Worm (Caenorhabditis elegans) whole organism, L3 larva: ENCODE data around the gene ddn-1.

Experiments
- R02D3.7 ChIP-seq: fragments of 150-350 bp; optimal IDR thresholded peaks from 2 replicates; lab custom pipeline; 2014; ENCODE audit warnings: missing biosample characterization, missing genetic modification characterization
- aly-2 ChIP-seq: fragments of 150-350 bp; optimal IDR thresholded peaks from 2 replicates; lab custom pipeline; 2014; ENCODE audit warnings: missing biosample characterization, missing genetic modification characterization
- ama-1 ChIP-seq: fragments of 150-350 bp; optimal IDR thresholded peaks from 2 replicates; lab custom pipeline; 2018
- ceh-16 ChIP-seq: sonication (generic microtip); optimal IDR thresholded peaks from 2 replicates; lab custom pipeline; 2017; ENCODE audit warnings: missing biosample characterization, missing genetic modification characterization
- ceh-28 ChIP-seq: fragments of 150-350 bp; optimal IDR thresholded peaks from 2 replicates; lab custom pipeline; 2014; ENCODE audit warnings: missing biosample characterization, missing genetic modification reagents, missing genetic modification characterization
- ceh-82 ChIP-seq: fragments of 150-350 bp; optimal IDR thresholded peaks from 2 replicates; lab custom pipeline; 2014; ENCODE audit warnings: missing biosample characterization, missing genetic modification characterization
- egl-27 ChIP-seq: sonication (generic microtip); optimal IDR thresholded peaks from 4 replicates; lab custom pipeline; 2017; ENCODE audit warnings: missing biosample characterization, missing genetic modification reagents, missing genetic modification characterization
- elt-2 ChIP-seq: sonication (generic microtip); optimal IDR thresholded peaks from 2 replicates; lab custom pipeline; 2016; ENCODE audit warnings: missing genetic modification reagents, mild to moderate bottlenecking, missing genetic modification characterization, missing compliant biosample characterization
- fkh-10 ChIP-seq: sonication (generic microtip); optimal IDR thresholded peaks from 2 replicates; lab custom pipeline; 2017; ENCODE audit warnings: missing biosample characterization, missing genetic modification reagents, missing genetic modification characterization
- fos-1 ChIP-seq: fragments of 150-350 bp; optimal IDR thresholded peaks from 2 replicates; lab custom pipeline; 2014; ENCODE audit warnings: missing biosample characterization, missing genetic modification characterization
- hmg-11 ChIP-seq: sonication (generic microtip); optimal IDR thresholded peaks from 2 replicates; lab custom pipeline; 2016; ENCODE audit warnings: missing genetic modification characterization, missing compliant biosample characterization
- jun-1 ChIP-seq: fragments of 150-350 bp; optimal IDR thresholded peaks from 2 replicates; lab custom pipeline; 2014; ENCODE audit warnings: missing biosample characterization, missing genetic modification reagents, missing genetic modification characterization
- lin-15B ChIP-seq: fragments of 150-350 bp; optimal IDR thresholded peaks from 2 replicates; lab custom pipeline; 2014; ENCODE audit warnings: missing biosample characterization, missing genetic modification characterization
- lsy-12 ChIP-seq: sonication (generic microtip); optimal IDR thresholded peaks from 2 replicates; lab custom pipeline; 2016; ENCODE audit warnings: mild to moderate bottlenecking, missing genetic modification characterization, missing compliant biosample characterization
- mdl-1 ChIP-seq: fragments of 150-350 bp; optimal IDR thresholded peaks from 2 replicates; lab custom pipeline; 2014; ENCODE audit warnings: missing biosample characterization, missing genetic modification characterization
- mml-1 ChIP-seq: fragments of 150-350 bp; sonication (generic microtip); optimal IDR thresholded peaks from 3 replicates; lab custom pipeline; 2014; ENCODE audit warnings: missing biosample characterization, missing genetic modification characterization
- nfya-1 ChIP-seq: sonication (generic microtip); optimal IDR thresholded peaks from 2 replicates; lab custom pipeline; 2017; ENCODE audit warnings: missing genetic modification characterization, mild to moderate bottlenecking, missing compliant biosample characterization, antibody characterized with exemption, moderate library complexity; ENCODE audit not compliant: insufficient read depth
- nhr-11 ChIP-seq: fragments of 150-350 bp; optimal IDR thresholded peaks from 2 replicates; lab custom pipeline; 2014; ENCODE audit warnings: missing biosample characterization, missing genetic modification characterization
- nhr-23 ChIP-seq: fragments of 150-350 bp; optimal IDR thresholded peaks from 2 replicates; lab custom pipeline; 2014; ENCODE audit warnings: missing biosample characterization, missing genetic modification reagents, missing genetic modification characterization
- nhr-237 ChIP-seq: fragments of 150-350 bp; optimal IDR thresholded peaks from 2 replicates; lab custom pipeline; 2014; ENCODE audit warnings: missing biosample characterization, missing genetic modification characterization
- nhr-43 ChIP-seq: sonication (generic microtip); optimal IDR thresholded peaks from 2 replicates; lab custom pipeline; 2016; ENCODE audit warnings: mild to moderate bottlenecking, missing genetic modification characterization, missing compliant biosample characterization; ENCODE audit not compliant: poor library complexity, severe bottlenecking
- nhr-67 ChIP-seq: fragments of 150-350 bp; optimal IDR thresholded peaks from 2 replicates; lab custom pipeline; 2014; ENCODE audit warnings: missing biosample characterization, missing genetic modification characterization
- nhr-76 ChIP-seq: fragments of 150-350 bp; sonication (generic microtip); optimal IDR thresholded peaks from 5 replicates; lab custom pipeline; 2014; ENCODE audit warnings: missing biosample characterization, missing genetic modification characterization
- pqm-1 ChIP-seq: fragments of 150-350 bp; optimal IDR thresholded peaks from 2 replicates; lab custom pipeline; 2017; ENCODE audit warnings: missing biosample characterization, missing genetic modification characterization, inconsistent platforms
- skn-1 ChIP-seq: fragments of 150-350 bp; optimal IDR thresholded peaks from 2 replicates; lab custom pipeline; 2014; ENCODE audit warnings: missing biosample characterization, missing genetic modification characterization
- snpc-4 ChIP-seq: fragments of 150-350 bp; optimal IDR thresholded peaks from 2 replicates; lab custom pipeline; 2014; ENCODE audit warnings: missing biosample characterization, missing genetic modification characterization
- tbx-2 ChIP-seq: sonication (generic microtip); optimal IDR thresholded peaks from 2 replicates; lab custom pipeline; 2016; ENCODE audit warnings: mild to moderate bottlenecking, missing genetic modification characterization, missing compliant biosample characterization
- unc-39 ChIP-seq: sonication (generic microtip); optimal IDR thresholded peaks from 4 replicates; lab custom pipeline; 2017; ENCODE audit warnings: missing biosample characterization, missing genetic modification characterization
- unc-62 ChIP-seq: fragments of 150-350 bp; sonication (generic microtip); optimal IDR thresholded peaks from 4 replicates; lab custom pipeline; 2014; ENCODE audit warnings: missing biosample characterization, missing genetic modification reagents, missing genetic modification characterization
- zag-1 ChIP-seq: fragments of 150-350 bp; optimal IDR thresholded peaks from 2 replicates; lab custom pipeline; 2014; ENCODE audit warnings: missing biosample characterization, missing genetic modification characterization
- ztf-11 ChIP-seq: fragments of 150-350 bp; optimal IDR thresholded peaks from 2 replicates; lab custom pipeline; 2014; ENCODE audit warnings: missing biosample characterization, missing genetic modification characterization
- ztf-4 ChIP-seq: fragments of 150-350 bp; optimal IDR thresholded peaks from 2 replicates; lab custom pipeline; 2014; ENCODE audit warnings: missing biosample characterization, missing genetic modification characterization

The ddn-1 gene

DNA sequence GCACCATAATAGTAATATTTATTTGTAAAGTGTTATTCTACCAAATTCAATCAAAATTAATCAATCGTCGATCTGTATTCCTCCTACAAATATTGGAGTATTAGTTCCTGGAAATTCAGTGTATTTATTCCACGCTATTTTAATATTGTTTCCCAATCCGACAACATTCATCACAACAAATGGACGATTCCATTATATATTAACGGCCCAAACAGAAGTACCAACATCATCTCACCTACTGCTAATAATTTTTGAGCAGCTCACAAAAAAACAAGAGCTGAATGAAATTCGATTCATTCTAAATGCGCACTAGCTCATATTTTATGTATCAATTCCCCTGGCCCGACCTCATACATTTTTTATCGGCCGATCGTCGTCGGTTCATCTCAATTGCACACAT lies 6.7 kb upstream of the ddn-1 start:
- no peak for TF ChIP-seq ztf-11 (tag; lab: Kevin White, UChicago)
- TF ChIP-seq lin-15B: no peak
- TF ChIP-seq nhr-11 (tag; lab: Kevin White, UChicago): no peak
- TF ChIP-seq nfya-1 (tag; lab: Kevin White, UChicago): no peak
- TF ChIP-seq nhr-23: no peak
- no peak for TF ChIP-seq aly-2
- no peak for TF ChIP-seq nhr-237
- TF ChIP-seq zag-1: no peak
- no peak for TF ChIP-seq skn-1 (tag; lab: Kevin White, UChicago)
- TF ChIP-seq pqm-1 (tag; lab: Kevin White, UChicago): no peak

DNA sequence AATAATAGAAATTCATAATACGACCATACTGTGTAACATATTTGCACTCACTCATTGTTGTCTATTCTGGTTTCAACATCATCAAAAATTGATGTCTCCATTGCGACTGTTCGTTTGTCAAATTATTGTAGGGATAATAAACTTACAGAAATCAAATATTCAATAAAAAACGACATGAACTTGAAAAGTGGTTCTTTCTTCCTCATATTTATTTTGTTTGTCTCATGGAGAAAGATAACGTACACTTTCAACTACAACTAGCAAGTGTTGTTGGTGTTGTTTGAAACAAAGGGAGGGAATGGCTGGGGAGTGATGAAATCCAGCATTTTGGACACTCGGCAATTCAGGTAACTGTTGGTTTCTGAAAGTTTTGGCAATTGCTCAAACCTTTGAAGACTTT lies 5.6 kb upstream of the ddn-1 start, which contains the start of gene B0507.9:
TSS of gene B0507.9 (minus strand) at position 101 of the 400 bp plus-strand sequence.
- TF ChIP-seq unc-62: no peak
- TF ChIP-seq, all 47 proteins: peak for 0

DNA sequence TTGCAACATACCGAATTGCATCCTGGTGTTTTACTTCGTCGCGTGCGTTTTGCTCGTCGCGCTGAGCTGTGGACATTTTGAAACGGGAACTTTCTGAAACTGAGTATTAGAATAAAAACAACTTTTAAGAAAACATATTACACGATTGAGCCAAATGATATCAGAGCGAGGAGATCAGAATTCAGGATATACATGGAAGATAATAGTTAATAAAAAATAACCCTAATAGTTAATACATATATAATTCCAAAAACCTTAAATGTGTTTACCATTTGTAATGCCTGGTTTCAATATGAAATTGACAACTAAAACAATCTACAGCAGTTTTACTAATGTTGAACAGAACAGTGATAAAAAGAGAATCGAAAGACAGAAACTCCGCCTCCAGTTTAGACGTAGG lies 2.5 kb upstream of the ddn-1 start, which contains the start of gene B0507.8:
TSS of gene B0507.8 (minus strand) at position 101 of the 400 bp plus-strand sequence.
- no peak for TF ChIP-seq fkh-10 (GFP tag; lab: Kevin White, UChicago)
- no peak for TF ChIP-seq nhr-43 (tag; lab: Kevin White, UChicago)
- TF ChIP-seq ztf-11 (tag; lab: Kevin White, UChicago): no peak
- TF ChIP-seq aly-2: no peak
- TF ChIP-seq egl-27: no peak
- TF ChIP-seq ceh-16 (tag; lab: Kevin White, UChicago): no peak
- TF ChIP-seq ztf-4 (tag; lab: Kevin White, UChicago): no peak
- no peak for TF ChIP-seq R02D3.7
- no peak for TF ChIP-seq tbx-2
- TF ChIP-seq, all 47 proteins: peak for 0

DNA sequence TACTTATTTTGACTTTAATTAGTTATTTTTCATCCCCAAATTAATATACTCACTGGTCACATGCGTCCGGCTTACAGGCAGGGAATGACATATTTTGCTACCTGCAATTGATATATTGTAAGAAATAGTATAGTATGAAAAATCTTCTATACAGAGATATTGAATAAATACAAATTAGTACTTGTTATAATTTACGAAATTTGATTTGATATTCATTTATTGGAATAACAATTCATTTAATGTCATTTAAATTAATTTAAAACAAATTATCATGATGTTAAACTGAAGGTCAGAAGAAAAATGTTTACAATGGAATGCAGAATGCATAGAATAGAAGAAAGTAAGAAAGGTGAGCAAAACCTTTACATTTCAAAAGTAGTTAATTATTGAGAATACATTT lies 1.7 kb downstream of the ddn-1 start, which contains the start of gene B0507.7:
TSS of gene B0507.7 (minus strand) at position 101 of the 400 bp plus-strand sequence.
- TF ChIP-seq nhr-67 (tag; lab: Kevin White, UChicago): no peak
- TF ChIP-seq ztf-11 (tag; lab: Kevin White, UChicago): no peak
- TF ChIP-seq unc-62: no peak
- TF ChIP-seq fkh-10 (GFP tag; lab: Kevin White, UChicago): no peak
- no peak for TF ChIP-seq nhr-76 (tag; lab: Kevin White, UChicago)
- TF ChIP-seq ceh-82: no peak

DNA sequence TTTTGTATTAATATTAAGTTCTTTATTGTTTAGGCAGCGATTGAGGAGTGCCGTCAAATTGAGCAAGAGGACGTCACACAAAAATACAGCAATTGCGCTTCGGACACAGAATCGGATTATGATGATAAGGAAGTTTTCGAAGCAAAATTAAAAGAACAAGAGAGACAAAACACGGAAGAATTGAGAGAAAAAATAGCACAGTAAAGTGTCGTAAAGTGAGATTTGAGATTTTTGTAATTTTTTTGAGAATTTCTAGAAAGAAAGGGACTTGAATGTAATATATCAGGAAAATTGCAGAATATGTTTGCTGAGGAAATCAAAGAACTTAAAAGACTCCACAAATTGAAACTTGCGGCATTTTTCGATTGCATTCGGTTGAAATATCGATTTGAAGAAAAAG lies 5.6 kb downstream of the ddn-1 start, which contains the start of gene B0507.4:
TSS of gene B0507.4 (plus strand) at position 301 of the 400 bp plus-strand sequence.
- TF ChIP-seq ceh-28 (no peak), hmg-11 (tag; lab: Kevin White, UChicago) (no peak), fos-1 (tag; lab: Kevin White, UChicago) (no peak), lsy-12 (tag; lab: Kevin White, UChicago) (no peak), elt-2 (tag; lab: Kevin White, UChicago) (no peak)
- TF ChIP-seq, all 47 proteins: peak for 0

ce11 chrV:8753395-8753794 lies 6.9 kb downstream of the ddn-1 start, which contains the start of gene B0507.5:
TSS of gene B0507.5 (plus strand) at chrV:8753695.
- TF ChIP-seq ztf-4 (tag; lab: Kevin White, UChicago): no peak
- no peak for TF ChIP-seq ama-1 (lab: Kevin White, UChicago)
- no peak for TF ChIP-seq elt-2 (tag; lab: Kevin White, UChicago)
- TF ChIP-seq aly-2: no peak
- no peak for TF ChIP-seq ceh-16 (tag; lab: Kevin White, UChicago)
- TF ChIP-seq unc-62: no peak
- TF ChIP-seq mdl-1 (tag; lab: Kevin White, UChicago): no peak
- TF ChIP-seq unc-39: no peak
- TF ChIP-seq snpc-4 (tag; lab: Kevin White, UChicago): no peak
- no peak for TF ChIP-seq lin-15B
- no peak for TF ChIP-seq jun-1 (tag; lab: Kevin White, UChicago)
- TF ChIP-seq mml-1 (tag; lab: Kevin White, UChicago): no peak
